In genomic region chrII:385957-386356, ce11 we compare ENCODE assay signal across 3 worm cellular contexts.
TF ChIP-seq lines count a peak whose summit lies in the region.

C03H5.3 (plus strand) TSS chrII:386088.

TF ChIP-seq in whole organism, L1 larva, 84 proteins besides CTCF, POLR2A, EP300 and RAD21 (continued from another document and continues in another):
- TF ChIP-seq nhr-20 (tag; optimal IDR thresholded peaks at IDR 0.05; lab: Kevin White, UChicago) (peak; percentile 49), efl-1 (optimal IDR thresholded peaks at IDR 0.05; lab: Kevin White, UChicago) (peak; percentile 96 to 99), efl-1 (GFP tag; optimal IDR thresholded peaks at IDR 0.05 in 1 of 2; lab: Kevin White, UChicago) (peak; percentile 96 to 99), mep-1 (tag; optimal IDR thresholded peaks at IDR 0.05; lab: Kevin White, UChicago) (no peak), unc-130 (tag; optimal IDR thresholded peaks at IDR 0.05; lab: Kevin White, UChicago) (no peak), xbp-1 (tag; optimal IDR thresholded peaks at IDR 0.05; lab: Kevin White, UChicago) (peak; percentile 62), mef-2 (tag; optimal IDR thresholded peaks at IDR 0.05; lab: Kevin White, UChicago) (no peak), aha-1 (tag; optimal IDR thresholded peaks at IDR 0.05; lab: Kevin White, UChicago) (no peak), unc-86 (tag; optimal IDR thresholded peaks at IDR 0.05; lab: Kevin White, UChicago) (peak; percentile 41), vab-15 (tag; optimal IDR thresholded peaks at IDR 0.05; lab: Kevin White, UChicago) (no peak), mdl-1 (tag; optimal IDR thresholded peaks at IDR 0.05; lab: Kevin White, UChicago) (peak in 1 of 2 experiments; percentile 8), nhr-76 (tag; optimal IDR thresholded peaks at IDR 0.05; lab: Kevin White, UChicago) (no peak), tbx-2 (tag; optimal IDR thresholded peaks at IDR 0.05; lab: Kevin White, UChicago) (peak; percentile 73), elt-3 (tag; optimal IDR thresholded peaks at IDR 0.05; lab: Kevin White, UChicago) (no peak), ets-5 (GFP tag; IDR thresholded peaks at IDR 0.05; lab: Robert Waterston, UW) (no peak), pag-3 (tag; optimal IDR thresholded peaks at IDR 0.05; lab: Kevin White, UChicago; ENCODE audit: borderline replicate concordance, insufficient read depth) (no peak), ceh-82 (tag; optimal IDR thresholded peaks at IDR 0.05; lab: Kevin White, UChicago) (peak; percentile 40 to 74 (median 65)), pax-3 (tag; optimal IDR thresholded peaks at IDR 0.05; lab: Kevin White, UChicago) (no peak), isw-1 (GFP tag; IDR thresholded peaks at IDR 0.05; lab: Robert Waterston, UW) (peak; percentile 39), ceh-90 (tag; optimal IDR thresholded peaks at IDR 0.05; lab: Kevin White, UChicago) (no peak), aly-2 (tag; optimal IDR thresholded peaks at IDR 0.05; lab: Kevin White, UChicago) (no peak), dsc-1 (tag; optimal IDR thresholded peaks at IDR 0.05; lab: Kevin White, UChicago) (peak; percentile 46), unc-62 (GFP tag; optimal IDR thresholded peaks at IDR 0.05; lab: Kevin White, UChicago) (no peak), nhr-47 (tag; optimal IDR thresholded peaks at IDR 0.05; lab: Kevin White, UChicago) (peak; percentile 75), mab-9 (GFP tag; IDR thresholded peaks at IDR 0.05; lab: Robert Waterston, UW) (no peak), dpl-1 (GFP tag; optimal IDR thresholded peaks at IDR 0.05; lab: Kevin White, UChicago) (peak; percentile 93 to 96 (median 95)), skn-1 (tag; optimal IDR thresholded peaks at IDR 0.05; lab: Kevin White, UChicago) (peak; percentile 58), blmp-1 (tag; optimal IDR thresholded peaks at IDR 0.05; lab: Kevin White, UChicago) (peak; percentile 52), nhr-77 (tag; optimal IDR thresholded peaks at IDR 0.05; lab: Kevin White, UChicago) (no peak), irx-1 (tag; optimal IDR thresholded peaks at IDR 0.05; lab: Kevin White, UChicago) (peak; percentile 27), lin-13 (GFP tag; optimal IDR thresholded peaks at IDR 0.05; lab: Kevin White, UChicago) (peak; percentile 24), ama-1 (optimal IDR thresholded peaks at IDR 0.05; lab: Kevin White, UChicago) (no peak), C16A3.4 (tag; optimal IDR thresholded peaks at IDR 0.05; lab: Kevin White, UChicago) (peak; percentile 30), lin-39 (tag; optimal IDR thresholded peaks at IDR 0.05; lab: Kevin White, UChicago) (no peak), snpc-4 (tag; optimal IDR thresholded peaks at IDR 0.05; lab: Kevin White, UChicago) (peak; percentile 34), sup-37 (GFP tag; optimal IDR thresholded peaks at IDR 0.05; lab: Kevin White, UChicago) (no peak), lin-15B (tag; optimal IDR thresholded peaks at IDR 0.05; lab: Kevin White, UChicago) (peak; percentile 29), fkh-4 (tag; optimal IDR thresholded peaks at IDR 0.05; lab: Kevin White, UChicago; ENCODE audit: borderline replicate concordance) (no peak), swsn-7 (tag; optimal IDR thresholded peaks at IDR 0.05; lab: Kevin White, UChicago) (peak; percentile 60), nhr-85 (tag; lab: Kevin White, UChicago) (peak; percentile 38), lin-35 (GFP tag; optimal IDR thresholded peaks at IDR 0.05; lab: Kevin White, UChicago) (peak; percentile 92 to 96), grh-1 (GFP tag; IDR thresholded peaks at IDR 0.05; lab: Robert Waterston, UW) (no peak), alr-1 (tag; optimal IDR thresholded peaks at IDR 0.05; lab: Kevin White, UChicago; ENCODE audit: borderline replicate concordance) (no peak), efl-3 (GFP tag; optimal IDR thresholded peaks at IDR 0.05; lab: Kevin White, UChicago) (no peak), C04F5.9 (tag; optimal IDR thresholded peaks at IDR 0.05; lab: Kevin White, UChicago) (no peak)

TF ChIP-seq in whole organism, L2 larva, 48 proteins besides CTCF, POLR2A, EP300 and RAD21 (continued from another document):
- TF ChIP-seq crh-2 (tag; optimal IDR thresholded peaks at IDR 0.05; lab: Kevin White, UChicago) (no peak), ceh-16 (tag; optimal IDR thresholded peaks at IDR 0.05; lab: Kevin White, UChicago) (no peak), nhr-10 (tag; optimal IDR thresholded peaks at IDR 0.05; lab: Kevin White, UChicago) (no peak), skn-1 (tag; optimal IDR thresholded peaks at IDR 0.05; lab: Kevin White, UChicago) (no peak), zag-1 (tag; optimal IDR thresholded peaks at IDR 0.05; lab: Kevin White, UChicago) (no peak), lsy-2 (tag; optimal IDR thresholded peaks at IDR 0.05; lab: Kevin White, UChicago) (peak; percentile 62 to 70), blmp-1 (tag; optimal IDR thresholded peaks at IDR 0.05; lab: Kevin White, UChicago; ENCODE audit: insufficient read depth) (no peak), dmd-4 (tag; optimal IDR thresholded peaks at IDR 0.05; lab: Kevin White, UChicago) (no peak), unc-39 (tag; optimal IDR thresholded peaks at IDR 0.05; lab: Kevin White, UChicago) (no peak), fos-1 (tag; optimal IDR thresholded peaks at IDR 0.05; lab: Kevin White, UChicago) (no peak), Y55F3AM.14 (GFP tag; optimal IDR thresholded peaks at IDR 0.05; lab: Kevin White, UChicago) (no peak), nhr-12 (tag; optimal IDR thresholded peaks at IDR 0.05; lab: Kevin White, UChicago) (no peak), nhr-129 (tag; optimal IDR thresholded peaks at IDR 0.05; lab: Kevin White, UChicago) (peak; percentile 15), mab-5 (tag; optimal IDR thresholded peaks at IDR 0.05; lab: Kevin White, UChicago) (no peak), ztf-4 (tag; optimal IDR thresholded peaks at IDR 0.05; lab: Kevin White, UChicago) (no peak), F13H6.1 (tag; optimal IDR thresholded peaks at IDR 0.05; lab: Kevin White, UChicago) (peak; percentile 39), nhr-237 (tag; optimal IDR thresholded peaks at IDR 0.05; lab: Kevin White, UChicago) (no peak), nhr-23 (tag; optimal IDR thresholded peaks at IDR 0.05; lab: Kevin White, UChicago) (no peak), lin-39 (tag; optimal IDR thresholded peaks at IDR 0.05; lab: Kevin White, UChicago) (no peak), nhr-25 (tag; optimal IDR thresholded peaks at IDR 0.05; lab: Kevin White, UChicago) (no peak), snpc-4 (tag; optimal IDR thresholded peaks at IDR 0.05; lab: Kevin White, UChicago) (no peak), ceh-82 (tag; optimal IDR thresholded peaks at IDR 0.05; lab: Kevin White, UChicago) (no peak), nhr-21 (tag; optimal IDR thresholded peaks at IDR 0.05; lab: Kevin White, UChicago) (no peak), sma-9 (GFP tag; optimal IDR thresholded peaks at IDR 0.05; lab: Kevin White, UChicago) (no peak), sma-9 (tag; optimal IDR thresholded peaks at IDR 0.05; lab: Kevin White, UChicago) (no peak), elt-1 (tag; optimal IDR thresholded peaks at IDR 0.05; lab: Kevin White, UChicago) (no peak), sem-4 (tag; optimal IDR thresholded peaks at IDR 0.05; lab: Kevin White, UChicago) (no peak), elt-3 (tag; optimal IDR thresholded peaks at IDR 0.05; lab: Kevin White, UChicago) (no peak), nhr-77 (tag; optimal IDR thresholded peaks at IDR 0.05; lab: Kevin White, UChicago) (no peak), lin-11 (tag; optimal IDR thresholded peaks at IDR 0.05; lab: Kevin White, UChicago) (no peak), gmeb-1 (tag; optimal IDR thresholded peaks at IDR 0.05; lab: Kevin White, UChicago) (peak; percentile 93), unc-55 (GFP tag; optimal IDR thresholded peaks at IDR 0.05; lab: Kevin White, UChicago) (peak; percentile 75), ztf-11 (tag; optimal IDR thresholded peaks at IDR 0.05; lab: Kevin White, UChicago) (no peak), alr-1 (tag; optimal IDR thresholded peaks at IDR 0.05; lab: Kevin White, UChicago) (no peak), peb-1 (tag; optimal IDR thresholded peaks at IDR 0.05; lab: Kevin White, UChicago) (no peak)

TF ChIP-seq in whole organism, L3 larva, 47 proteins besides CTCF, POLR2A, EP300 and RAD21 (continued from another document):
- peak; percentile 65 for TF ChIP-seq lin-15B (tag; optimal IDR thresholded peaks at IDR 0.05; lab: Kevin White, UChicago)
- TF ChIP-seq skn-1 (tag; optimal IDR thresholded peaks at IDR 0.05; lab: Kevin White, UChicago) = no peak
- TF ChIP-seq hmg-11 (tag; optimal IDR thresholded peaks at IDR 0.05; lab: Kevin White, UChicago) = peak; percentile 45
- TF ChIP-seq unc-39 (tag; optimal IDR thresholded peaks at IDR 0.05; lab: Kevin White, UChicago) = no peak
- TF ChIP-seq nfya-1 (tag; optimal IDR thresholded peaks at IDR 0.05; lab: Kevin White, UChicago; ENCODE audit: insufficient read depth) = peak; percentile 53
- TF ChIP-seq fkh-10 (GFP tag; optimal IDR thresholded peaks at IDR 0.05; lab: Kevin White, UChicago) = no peak
- TF ChIP-seq ceh-28 (tag; optimal IDR thresholded peaks at IDR 0.05; lab: Kevin White, UChicago) = no peak
- no peak for TF ChIP-seq sea-2 (GFP tag; optimal IDR thresholded peaks at IDR 0.05; lab: Kevin White, UChicago)
TF ChIP-seq in whole organism, L3 larva: peak in this region for 4.
